Fruit fly (Drosophila melanogaster) Kc167 (cell line): ENCODE data around the gene CG34454.

ENCODE experiments used
- Myc ChIP-seq: fragments of >200 bp; optimal IDR thresholded peaks from 2 replicates; lab custom pipeline; 2017; ENCODE audit warnings: missing external identifiers
- Sin3A ChIP-seq: fragments of >200 bp; optimal IDR thresholded peaks from 2 replicates; lab custom pipeline; 2018; ENCODE audit warnings: missing external identifiers
- insv ChIP-seq: fragments of >200 bp; optimal IDR thresholded peaks from 3 replicates; lab custom pipeline; 2018; ENCODE audit warnings: missing external identifiers
- ttk ChIP-seq: sonication (Bioruptor generic); optimal IDR thresholded peaks from 2 replicates; lab custom pipeline; 2017; ENCODE audit warnings: missing external identifiers

dm6 chr3L:217480-218118 is 14.6 kb downstream of the CG34454 start, which contains the start of gene CG13877:
- TF ChIP-seq Sin3A (lab: Kevin White, UChicago) (no peak), insv (no peak), Myc (lab: Kevin White, UChicago) (no peak), ttk (no peak)
